Fruit fly (Drosophila melanogaster) whole organism, embryonic: ENCODE data around the gene Kah.
A peak's percentile ranks its signal among the peaks of the same experiment; 100 is the strongest.

Experiments used
- Bgb ChIP-seq: fragments of 200-800 bp; sonication (Bioruptor generic); IDR thresholded peaks from 2 replicates; pipeline ENCODE4 v1.3.6; 2022; ENCODE audit warnings: missing biosample characterization, missing genetic modification characterization; ENCODE audit not compliant: partially characterized antibody
- CG15269 ChIP-seq: fragments of 200-800 bp; sonication (Bioruptor generic); optimal IDR thresholded peaks from 2 replicates; lab custom pipeline; 2018; ENCODE audit warnings: missing biosample characterization, mild to moderate bottlenecking, missing genetic modification characterization, moderate library complexity
- CG15514 ChIP-seq: fragments of 200-800 bp; sonication (Bioruptor generic); optimal IDR thresholded peaks from 3 replicates; lab custom pipeline; 2017; ENCODE audit warnings: missing biosample characterization, missing genetic modification characterization, mild to moderate bottlenecking, moderate library complexity, missing genetic modification reagents
- CG17186 ChIP-seq: fragments of 200-800 bp; sonication (Bioruptor generic); optimal IDR thresholded peaks from 3 replicates; lab custom pipeline; 2017; ENCODE audit warnings: missing biosample characterization, missing genetic modification reagents, missing genetic modification characterization
- CG18476 ChIP-seq: fragments of 200-800 bp; sonication (Bioruptor generic); optimal IDR thresholded peaks from 2 replicates; lab custom pipeline; 2016; ENCODE audit warnings: missing biosample characterization, mild to moderate bottlenecking, missing genetic modification characterization
- CG2120 ChIP-seq: fragments of 200-800 bp; sonication (Bioruptor generic); optimal IDR thresholded peaks from 3 replicates; lab custom pipeline; 2016; ENCODE audit warnings: missing biosample characterization, missing genetic modification characterization
- CG30431 ChIP-seq: fragments of 200-800 bp; sonication (Bioruptor generic); optimal IDR thresholded peaks from 2 replicates; lab custom pipeline; 2017; ENCODE audit warnings: missing biosample characterization, missing genetic modification characterization
- CG33213 ChIP-seq: fragments of 200-800 bp; sonication (Bioruptor generic); optimal IDR thresholded peaks from 3 replicates; lab custom pipeline; 2016; ENCODE audit warnings: missing biosample characterization, missing genetic modification characterization
- CG34376 ChIP-seq: fragments of 200-800 bp; sonication (Bioruptor generic); optimal IDR thresholded peaks from 2 replicates; lab custom pipeline; 2018; ENCODE audit warnings: missing biosample characterization, mild to moderate bottlenecking, missing genetic modification characterization
- CG3995 ChIP-seq: fragments of 200-800 bp; sonication (Bioruptor generic); optimal IDR thresholded peaks from 3 replicates; lab custom pipeline; 2016; ENCODE audit warnings: missing biosample characterization, missing genetic modification characterization
- CG42726 ChIP-seq: fragments of 200-800 bp; sonication (Bioruptor generic); IDR thresholded peaks from 2 replicates; pipeline ENCODE4 v1.3.6; 2022; ENCODE audit warnings: missing biosample characterization, missing genetic modification characterization; ENCODE audit not compliant: partially characterized antibody
- CG4360 ChIP-seq: fragments of 200-800 bp; sonication (Bioruptor generic); IDR thresholded peaks from 2 replicates; pipeline ENCODE4 v1.3.6; 2022; ENCODE audit warnings: missing biosample characterization, missing genetic modification characterization
- CG6689 ChIP-seq: fragments of 200-800 bp; sonication (Bioruptor generic); IDR thresholded peaks from 2 replicates; pipeline ENCODE4 v1.3.6; 2022; ENCODE audit warnings: missing biosample characterization, missing genetic modification characterization
- CG9932 ChIP-seq: fragments of 200-800 bp; sonication (Bioruptor generic); IDR thresholded peaks from 2 replicates; pipeline ENCODE4 v1.3.6; 2022; ENCODE audit warnings: missing biosample characterization, missing genetic modification characterization
- Chrac-16 ChIP-seq: fragments of 200-800 bp; sonication (Bioruptor generic); optimal IDR thresholded peaks from 3 replicates; lab custom pipeline; 2016; ENCODE audit warnings: missing biosample characterization, missing genetic modification characterization
- CkIIα-i1 ChIP-seq: fragments of 200-800 bp; sonication (Bioruptor generic); IDR thresholded peaks from 2 replicates; pipeline ENCODE4 v1.3.6; 2022; ENCODE audit warnings: missing biosample characterization, missing genetic modification characterization
- D19A ChIP-seq: fragments of 200-800 bp; optimal IDR thresholded peaks from 3 replicates; lab custom pipeline; 2019; ENCODE audit warnings: missing biosample characterization, mild to moderate bottlenecking, missing genetic modification characterization, moderate library complexity
- Dbx ChIP-seq: fragments of 200-800 bp; sonication (Bioruptor generic); IDR thresholded peaks from 3 replicates; pipeline ENCODE4 v1.3.6; 2022; ENCODE audit warnings: missing biosample characterization, missing genetic modification characterization
- Dll ChIP-seq: fragments of 200-800 bp; sonication (Bioruptor generic); IDR thresholded peaks from 4 replicates; pipeline ENCODE4 v1.3.6; 2022; ENCODE audit warnings: missing biosample characterization, missing genetic modification characterization; ENCODE audit not compliant: partially characterized antibody
- Doc3 ChIP-seq: fragments of 200-800 bp; sonication (Bioruptor generic); IDR thresholded peaks from 3 replicates; pipeline ENCODE4 v1.3.6; 2022; ENCODE audit warnings: missing biosample characterization, missing genetic modification characterization; ENCODE audit not compliant: partially characterized antibody
- E2f1 ChIP-seq: fragments of 200-800 bp; sonication (Bioruptor generic); IDR thresholded peaks from 2 replicates; pipeline ENCODE4 v1.3.6; 2022; ENCODE audit warnings: missing biosample characterization, missing genetic modification characterization
- GATAe ChIP-seq: fragments of 200-800 bp; sonication (Bioruptor generic); conservative IDR thresholded peaks from 2 replicates; pipeline ENCODE4 v1.3.6; 2022; ENCODE audit warnings: missing biosample characterization, missing genetic modification characterization
- HLH54F ChIP-seq: fragments of 200-800 bp; sonication (Bioruptor generic); optimal IDR thresholded peaks from 3 replicates; lab custom pipeline; 2016; ENCODE audit warnings: missing biosample characterization, missing genetic modification characterization
- Hmr ChIP-seq: fragments of 200-800 bp; sonication (Bioruptor generic); optimal IDR thresholded peaks from 3 replicates; lab custom pipeline; 2017; ENCODE audit warnings: mild to moderate bottlenecking, missing biosample characterization, missing genetic modification reagents, missing genetic modification characterization
- Jarid2 ChIP-seq: fragments of 200-800 bp; sonication (Bioruptor generic); optimal IDR thresholded peaks from 3 replicates; lab custom pipeline; 2017; ENCODE audit warnings: mild to moderate bottlenecking, missing biosample characterization, missing genetic modification reagents, missing genetic modification characterization
- Meics ChIP-seq: fragments of 200-800 bp; sonication (Bioruptor generic); optimal IDR thresholded peaks from 2 replicates; lab custom pipeline; 2017; ENCODE audit warnings: missing biosample characterization, mild to moderate bottlenecking, missing genetic modification characterization
- Oli ChIP-seq: fragments of 200-800 bp; sonication (Bioruptor generic); optimal IDR thresholded peaks from 2 replicates; lab custom pipeline; 2018; ENCODE audit warnings: missing biosample characterization, mild to moderate bottlenecking, missing genetic modification characterization, moderate library complexity
- Spps ChIP-seq: fragments of 200-800 bp; sonication (Bioruptor generic); optimal IDR thresholded peaks from 2 replicates; lab custom pipeline; 2018; ENCODE audit warnings: missing biosample characterization, mild to moderate bottlenecking, missing genetic modification characterization
- bigmax ChIP-seq: fragments of 200-800 bp; sonication (Bioruptor generic); optimal IDR thresholded peaks from 2 replicates; lab custom pipeline; 2018; ENCODE audit warnings: missing biosample characterization, mild to moderate bottlenecking, missing genetic modification characterization
- cas ChIP-seq: fragments of 200-800 bp; sonication (Bioruptor generic); IDR thresholded peaks from 2 replicates; pipeline ENCODE4 v1.3.6; 2022; ENCODE audit warnings: missing biosample characterization, missing genetic modification characterization
- cato ChIP-seq: fragments of 200-800 bp; sonication (Bioruptor generic); optimal IDR thresholded peaks from 2 replicates; lab custom pipeline; 2016; ENCODE audit warnings: missing biosample characterization, missing genetic modification characterization, borderline replicate concordance
- ci ChIP-seq: fragments of 200-800 bp; sonication (Bioruptor generic); IDR thresholded peaks from 3 replicates; pipeline ENCODE4 v1.3.6; 2022; ENCODE audit warnings: missing biosample characterization, missing genetic modification characterization
- disco-r ChIP-seq: fragments of 200-800 bp; sonication (Bioruptor generic); optimal IDR thresholded peaks from 2 replicates; lab custom pipeline; 2016; ENCODE audit warnings: missing biosample characterization, missing genetic modification characterization
- ems ChIP-seq: fragments of 200-800 bp; sonication (Bioruptor generic); optimal IDR thresholded peaks from 3 replicates; lab custom pipeline; 2016; ENCODE audit warnings: missing biosample characterization, missing genetic modification characterization
- esg ChIP-seq: fragments of 200-800 bp; sonication (Bioruptor generic); conservative IDR thresholded peaks from 2 replicates; pipeline ENCODE4 v1.3.6; 2022; ENCODE audit warnings: missing biosample characterization, missing genetic modification characterization
- gcm2 ChIP-seq: fragments of 200-800 bp; sonication (Bioruptor generic); optimal IDR thresholded peaks from 2 replicates; lab custom pipeline; 2016; ENCODE audit warnings: missing biosample characterization, missing genetic modification characterization
- gem ChIP-seq: fragments of 200-800 bp; sonication (Bioruptor generic); optimal IDR thresholded peaks from 2 replicates; lab custom pipeline; 2019; ENCODE audit warnings: missing biosample characterization, mild to moderate bottlenecking, missing genetic modification characterization, moderate library complexity
- gsb ChIP-seq: fragments of 200-800 bp; sonication (Bioruptor generic); IDR thresholded peaks from 2 replicates; pipeline ENCODE4 v1.3.6; 2022; ENCODE audit warnings: missing biosample characterization, missing genetic modification characterization
- ken ChIP-seq: fragments of 200-800 bp; sonication (Bioruptor generic); IDR thresholded peaks from 3 replicates; pipeline ENCODE4 v1.3.6; 2022; ENCODE audit warnings: missing biosample characterization, missing genetic modification characterization
- lmd ChIP-seq: fragments of 200-800 bp; sonication (Bioruptor generic); IDR thresholded peaks from 2 replicates; pipeline ENCODE4 v1.3.6; 2022; ENCODE audit warnings: missing biosample characterization, missing genetic modification characterization
- maf-S ChIP-seq: fragments of 200-800 bp; sonication (Bioruptor generic); optimal IDR thresholded peaks from 2 replicates; lab custom pipeline; 2016; ENCODE audit warnings: missing biosample characterization, missing genetic modification characterization
- nom ChIP-seq: fragments of 200-800 bp; sonication (Bioruptor generic); optimal IDR thresholded peaks from 2 replicates; lab custom pipeline; 2017; ENCODE audit warnings: missing biosample characterization, missing genetic modification characterization, mild to moderate bottlenecking, moderate library complexity, missing genetic modification reagents
- pan ChIP-seq, 4 experiments: fragments of >200 bp in 3 of 4; fragments of 200-800 bp in 1 of 4; sonication (Bioruptor generic) in 1 of 4; optimal IDR thresholded peaks in 3 of 4; IDR thresholded peaks in 1 of 4; 2 replicates each; pipeline versions ENCODE4 v1.3.6 to Lab custom; 2017 to 2022; ENCODE audit warnings: missing biosample characterization in 2 of 4, missing genetic modification characterization in 2 of 4, mixed read lengths in 1 of 4
- prd ChIP-seq, 3 experiments: fragments of >200 bp in 2 of 3; fragments of 200-800 bp in 1 of 3; sonication (Bioruptor generic) in 1 of 3; optimal IDR thresholded peaks in 2 of 3; IDR thresholded peaks in 1 of 3; 2 replicates in 2 of 3; 3 replicates in 1 of 3; pipeline versions ENCODE4 v1.3.6 to Lab custom; 2017 to 2022; ENCODE audit warnings: missing biosample characterization in 1 of 3, missing genetic modification characterization in 1 of 3
- rib ChIP-seq: fragments of 200-800 bp; sonication (Bioruptor generic); IDR thresholded peaks from 2 replicates; pipeline ENCODE4 v1.3.6; 2022; ENCODE audit warnings: missing biosample characterization, missing genetic modification characterization
- twi ChIP-seq: fragments of 200-800 bp; optimal IDR thresholded peaks from 2 replicates; lab custom pipeline; 2019; ENCODE audit warnings: missing biosample characterization, mild to moderate bottlenecking, missing genetic modification characterization, moderate library complexity
- zfh1 ChIP-seq: fragments of 200-800 bp; sonication (Bioruptor generic); IDR thresholded peaks from 3 replicates; pipeline ENCODE4 v1.3.6; 2022; ENCODE audit warnings: missing biosample characterization, missing genetic modification characterization

The Kah gene

DNA sequence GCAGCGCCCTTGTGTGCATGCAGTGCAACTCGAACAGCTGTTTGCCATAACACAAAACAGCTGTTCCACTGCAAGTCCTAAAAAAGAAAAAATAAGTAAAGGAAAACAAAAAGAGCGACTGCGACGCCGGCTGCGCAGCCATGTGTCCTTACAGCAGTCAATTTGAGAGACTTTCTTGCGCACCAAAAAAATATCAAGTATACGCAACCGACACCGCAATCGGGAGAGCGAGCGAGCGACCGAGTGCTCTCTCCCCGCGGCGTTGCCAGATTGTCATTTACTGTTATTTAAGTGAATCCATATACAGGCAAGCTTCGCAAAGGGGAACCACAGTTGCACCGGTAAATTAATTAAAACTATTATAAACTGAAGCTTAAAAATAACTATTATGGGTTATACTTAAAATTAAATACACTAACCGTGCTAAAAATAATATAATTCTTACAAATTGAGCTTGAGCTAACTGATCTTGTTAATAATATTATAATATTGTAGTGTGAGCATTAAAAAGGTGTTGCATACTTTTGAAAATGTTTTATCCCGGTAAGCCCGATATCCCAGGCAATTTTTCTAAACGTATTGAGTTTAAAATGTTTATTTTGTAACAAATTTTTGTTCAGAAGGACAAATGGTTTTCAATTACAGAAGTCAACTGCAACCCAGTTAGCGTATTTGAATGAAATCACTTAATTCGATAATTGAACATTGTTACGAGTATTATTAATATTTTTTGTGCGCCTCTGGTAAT is 41.0 kb upstream of the Kah start (continued):
- TF ChIP-seq Hmr (GFP tag; lab: Kevin White, UChicago) = peak; percentile 14
- TF ChIP-seq gsb (GFP tag; lab: Robert Waterston, UW) = no peak
- no peak for TF ChIP-seq rib
- no peak for TF ChIP-seq CG33213 (GFP tag; lab: Kevin White, UChicago)
- 0 out of 3 replicates have a peak, but pooled peaks have one; percentile 32 for TF ChIP-seq ken (GFP tag; lab: Robert Waterston, UW)
- no peak for TF ChIP-seq CG42726
- TF ChIP-seq twi = no peak
- peak; percentile 18 for TF ChIP-seq ems (GFP tag; lab: Kevin White, UChicago)
- no peak for TF ChIP-seq CG3995 (GFP tag; lab: Kevin White, UChicago)
- TF ChIP-seq ci = peak; percentile 60
- no peak for TF ChIP-seq maf-S (GFP tag; lab: Kevin White, UChicago)
- TF ChIP-seq CG17186 (GFP tag; lab: Kevin White, UChicago) = no peak
- no peak for TF ChIP-seq Dll
- no peak for TF ChIP-seq Jarid2 (GFP tag; lab: Kevin White, UChicago)
- peak; percentile 10 for TF ChIP-seq CG15514 (GFP tag; lab: Kevin White, UChicago)
- peak; percentile 74 for TF ChIP-seq CG9932 (GFP tag; lab: Robert Waterston, UW)
- TF ChIP-seq Dbx (GFP tag; lab: Robert Waterston, UW) = peak; percentile 56; the same call in 2 of the 3 replicates
- TF ChIP-seq lmd (GFP tag; lab: Robert Waterston, UW) = peak; percentile 59
- TF ChIP-seq gem = peak; percentile 66
- no peak for TF ChIP-seq prd (optimal IDR thresholded peaks at IDR 0.05; lab: Kevin White, UChicago)
- TF ChIP-seq prd (GFP tag; IDR thresholded peaks at IDR 0.05; lab: Robert Waterston, UW) = peak; percentile 68; the same call in 2 of the 3 replicates
- TF ChIP-seq disco-r (GFP tag; lab: Kevin White, UChicago) = no peak
- TF ChIP-seq Chrac-16 (GFP tag; lab: Kevin White, UChicago) = peak; percentile 25
- TF ChIP-seq CG34376 (GFP tag; lab: Kevin White, UChicago) = peak; percentile 24
- no peak for TF ChIP-seq bigmax (GFP tag; lab: Kevin White, UChicago)
- peak; percentile 34; the same call in 1 of the 2 replicates for TF ChIP-seq CG6689 (GFP tag; lab: Robert Waterston, UW)
- TF ChIP-seq CG30431 (GFP tag; lab: Kevin White, UChicago) = no peak
- TF ChIP-seq nom (GFP tag; lab: Kevin White, UChicago) = peak; percentile 14
- TF ChIP-seq CG15269 (tag; lab: Kevin White, UChicago) = peak; percentile 59
- TF ChIP-seq Spps (tag; lab: Kevin White, UChicago) = no peak
- no peak for TF ChIP-seq CG18476
- peak; percentile 15 for TF ChIP-seq Oli (tag; lab: Kevin White, UChicago)
- TF ChIP-seq D19A (tag; lab: Kevin White, UChicago) = peak; percentile 21
- TF ChIP-seq gcm2 = no peak
- TF ChIP-seq E2f1 (GFP tag; lab: Robert Waterston, UW) = peak; percentile 45; the same call in 1 of the 2 replicates
- TF ChIP-seq Doc3 (GFP tag; lab: Robert Waterston, UW) = no peak
- peak; percentile 65 for TF ChIP-seq CG2120
- TF ChIP-seq esg (GFP tag; lab: Robert Waterston, UW) = peak; percentile 32; the same call in 1 of the 2 replicates
- peak; percentile 54; the same call in 1 of the 3 replicates for TF ChIP-seq zfh1 (GFP tag; lab: Robert Waterston, UW)
- TF ChIP-seq Bgb (GFP tag; lab: Robert Waterston, UW) = no peak
- TF ChIP-seq HLH54F (GFP tag; lab: Kevin White, UChicago) = peak; percentile 15
- TF ChIP-seq CkIIα-i1 (GFP tag; lab: Robert Waterston, UW) = no peak
- no peak for TF ChIP-seq pan (optimal IDR thresholded peaks at IDR 0.05; lab: Kevin White, UChicago)
- peak in 1 of 2 experiments; percentile 71 for TF ChIP-seq pan (GFP tag; optimal IDR thresholded peaks at IDR 0.05 in 1 of 2, IDR thresholded peaks at IDR 0.05 in 1 of 2)
- TF ChIP-seq GATAe (GFP tag; lab: Robert Waterston, UW) = no peak
- TF ChIP-seq cato (GFP tag; lab: Kevin White, UChicago) = no peak
- 0 out of 2 replicates have a peak, but pooled peaks have one; percentile 7 for TF ChIP-seq CG4360 (GFP tag; lab: Robert Waterston, UW)
- TF ChIP-seq Meics (GFP tag; lab: Kevin White, UChicago) = peak; percentile 15
- TF ChIP-seq cas (GFP tag; lab: Robert Waterston, UW) = peak; percentile 37; the same call in 1 of the 2 replicates
